Fruit fly (Drosophila melanogaster): ENCODE results near the gene Cpsf6.

The Cpsf6 gene

DNA sequence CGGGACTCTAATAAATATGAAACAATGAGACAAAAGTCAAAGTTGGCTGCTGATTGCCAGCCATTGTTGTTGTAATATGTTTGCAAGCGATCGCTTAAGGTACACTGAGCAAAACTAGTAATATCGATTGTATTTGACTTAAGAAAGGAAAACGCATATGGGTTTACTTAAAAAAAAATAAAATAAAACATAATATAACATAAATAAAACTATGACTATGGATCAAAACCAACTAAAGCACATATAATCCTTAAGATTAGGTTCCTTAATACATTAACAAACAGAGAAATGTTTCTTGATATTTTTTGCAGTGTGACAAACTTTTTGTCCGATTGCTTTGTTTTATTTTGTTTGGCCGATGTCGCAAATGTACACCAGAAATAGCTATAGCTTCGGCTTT is 18.3 kb upstream of the Cpsf6 start:
- TF ChIP-seq CG9705 (GFP tag; optimal IDR thresholded peaks at IDR 0.05) = no peak
- TF ChIP-seq rgr (GFP tag; optimal IDR thresholded peaks at IDR 0.05) = no peak
- no peak for TF ChIP-seq psq (GFP tag; optimal IDR thresholded peaks at IDR 0.05)
- TF ChIP-seq Dfd (GFP tag; optimal IDR thresholded peaks at IDR 0.05) = no peak

DNA sequence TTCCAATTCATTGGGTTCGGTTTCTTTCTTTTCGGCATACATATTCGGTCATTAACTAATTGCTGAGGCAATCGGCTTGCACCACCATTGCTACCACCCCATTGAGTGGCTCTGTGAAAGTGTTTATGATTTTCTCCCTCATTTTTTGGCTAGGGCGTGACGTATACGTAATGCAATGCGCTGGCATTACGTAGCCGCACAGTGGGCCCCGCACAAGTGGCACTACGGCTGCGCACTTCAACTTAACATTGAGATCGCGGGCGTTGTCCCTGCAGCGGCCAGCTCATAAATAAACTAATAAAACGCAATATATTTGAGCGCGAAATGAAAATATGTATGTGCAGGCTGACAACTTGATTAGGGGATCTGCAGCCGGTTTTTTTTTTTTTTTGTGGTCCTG is 16.1 kb upstream of the Cpsf6 start:
- TF ChIP-seq Vsx2 (GFP tag; optimal IDR thresholded peaks at IDR 0.05; ENCODE audit: partially characterized antibody) = no peak
- TF ChIP-seq N (GFP tag; optimal IDR thresholded peaks at IDR 0.05) = no peak
- TF ChIP-seq Rel (GFP tag; optimal IDR thresholded peaks at IDR 0.05) = no peak
- TF ChIP-seq Rel (tag; optimal IDR thresholded peaks at IDR 0.05) = no peak
- TF ChIP-seq dmrt93B (GFP tag; optimal IDR thresholded peaks at IDR 0.05) = no peak
- no peak for TF ChIP-seq Myc (optimal IDR thresholded peaks at IDR 0.05)
- TF ChIP-seq lola (GFP tag; optimal IDR thresholded peaks at IDR 0.05) = no peak
- TF ChIP-seq jim (GFP tag; optimal IDR thresholded peaks at IDR 0.05) = no peak
- TF ChIP-seq tai (GFP tag; optimal IDR thresholded peaks at IDR 0.05) = no peak
- TF ChIP-seq Mio (GFP tag; optimal IDR thresholded peaks at IDR 0.05) = no peak
- TF ChIP-seq Jra (GFP tag; optimal IDR thresholded peaks at IDR 0.05) = no peak
- TF ChIP-seq Abd-B (GFP tag; optimal IDR thresholded peaks at IDR 0.05) = no peak

DNA sequence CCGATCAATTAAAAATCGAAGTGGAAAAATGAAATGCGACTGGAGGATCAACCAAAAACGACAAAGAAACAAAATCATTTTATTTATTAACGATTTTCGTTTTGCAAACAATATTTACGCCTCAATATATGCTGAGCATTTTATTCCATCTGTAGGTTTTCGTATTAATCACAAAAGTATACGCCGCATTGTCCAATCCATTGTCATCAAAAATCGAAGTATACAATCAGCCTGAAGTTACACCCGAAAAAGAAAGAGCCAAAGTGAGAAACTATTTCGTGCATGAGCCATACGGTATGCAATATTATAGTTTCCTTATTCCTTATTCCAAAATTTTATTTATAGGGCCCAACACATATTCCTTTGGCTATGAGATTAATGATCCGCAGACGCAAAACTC is 13.7 kb upstream of the Cpsf6 start:
- TF ChIP-seq Hnf4 (GFP tag; optimal IDR thresholded peaks at IDR 0.05) (no peak), Myc (optimal IDR thresholded peaks at IDR 0.05) (peak; percentile 96), Dif (GFP tag; optimal IDR thresholded peaks at IDR 0.05; ENCODE audit: partially characterized antibody) (peak; percentile 54), pan (optimal IDR thresholded peaks at IDR 0.05) (no peak), Vsx2 (GFP tag; optimal IDR thresholded peaks at IDR 0.05; ENCODE audit: partially characterized antibody) (peak; percentile 79), N (GFP tag; optimal IDR thresholded peaks at IDR 0.05) (peak; percentile 89)

DNA sequence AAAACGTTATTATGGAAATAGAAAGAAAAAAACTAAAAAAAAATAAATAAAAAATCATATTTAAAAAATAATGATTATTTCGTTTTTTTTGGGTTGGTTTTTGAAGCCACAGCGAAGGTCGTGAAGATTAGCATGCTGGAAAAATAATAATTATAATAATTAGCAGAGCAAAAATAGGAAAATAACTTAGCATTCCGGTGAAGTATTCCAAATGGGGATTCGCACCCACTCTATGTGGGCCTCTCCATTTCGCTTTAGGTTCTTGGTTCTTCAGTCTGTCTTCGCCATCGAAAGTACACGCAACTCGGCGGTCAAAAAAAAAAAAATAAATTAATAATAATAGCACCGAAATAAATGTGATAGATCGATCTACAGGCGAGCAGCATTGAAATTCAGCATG is 13.0 kb upstream of the Cpsf6 start, which contains the start of gene CG34462:
CG34462 (plus strand) TSS at position 301 of the 400 bp plus-strand sequence.
- TF ChIP-seq lola (GFP tag; optimal IDR thresholded peaks at IDR 0.05) (no peak), jim (GFP tag; optimal IDR thresholded peaks at IDR 0.05) (no peak), Hr78 (GFP tag; optimal IDR thresholded peaks at IDR 0.05) (no peak), dl (GFP tag; optimal IDR thresholded peaks at IDR 0.05; ENCODE audit: insufficient read depth in 1 of 2, partially characterized antibody in 2 of 2) (no peak), pan (optimal IDR thresholded peaks at IDR 0.05) (no peak), CrebA (GFP tag; optimal IDR thresholded peaks at IDR 0.05; ENCODE audit: borderline replicate concordance) (no peak), Mio (GFP tag; optimal IDR thresholded peaks at IDR 0.05) (no peak), fru (GFP tag; optimal IDR thresholded peaks at IDR 0.05) (no peak), tai (GFP tag; optimal IDR thresholded peaks at IDR 0.05) (no peak), OdsH (GFP tag; optimal IDR thresholded peaks at IDR 0.05) (no peak), Abd-B (GFP tag; optimal IDR thresholded peaks at IDR 0.05) (no peak), br (GFP tag; optimal IDR thresholded peaks at IDR 0.05) (no peak), sv (GFP tag; optimal IDR thresholded peaks at IDR 0.05) (no peak)

DNA sequence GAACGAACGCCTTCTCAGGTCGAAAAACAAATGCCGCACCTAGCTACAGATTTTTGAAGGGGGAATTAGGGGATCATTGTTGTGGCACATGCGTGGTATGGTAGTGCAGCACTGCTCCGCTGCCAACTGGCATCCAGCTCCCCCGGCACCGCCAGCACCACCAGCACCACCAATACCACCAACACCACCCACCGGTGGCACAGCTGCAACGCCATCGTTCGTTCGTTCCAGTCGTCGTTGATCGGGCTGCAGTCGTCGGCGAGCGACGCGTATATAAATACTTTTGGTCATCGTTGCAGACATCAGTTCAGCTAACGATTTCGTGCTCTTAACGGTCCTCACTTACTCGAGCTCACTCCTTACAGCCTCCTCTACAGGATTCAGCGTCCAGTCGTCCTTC is 10.3 kb upstream of the Cpsf6 start, which contains the start of gene CG34461:
CG34461 (plus strand) TSS at position 301 of the 400 bp plus-strand sequence.
- TF ChIP-seq h (GFP tag; optimal IDR thresholded peaks at IDR 0.05) (no peak), Hnf4 (GFP tag; optimal IDR thresholded peaks at IDR 0.05) (no peak), br (GFP tag; optimal IDR thresholded peaks at IDR 0.05) (no peak), Dif (GFP tag; optimal IDR thresholded peaks at IDR 0.05; ENCODE audit: partially characterized antibody) (no peak), Myc (optimal IDR thresholded peaks at IDR 0.05) (no peak), lola (GFP tag; optimal IDR thresholded peaks at IDR 0.05) (no peak), sv (GFP tag; optimal IDR thresholded peaks at IDR 0.05) (no peak)

DNA sequence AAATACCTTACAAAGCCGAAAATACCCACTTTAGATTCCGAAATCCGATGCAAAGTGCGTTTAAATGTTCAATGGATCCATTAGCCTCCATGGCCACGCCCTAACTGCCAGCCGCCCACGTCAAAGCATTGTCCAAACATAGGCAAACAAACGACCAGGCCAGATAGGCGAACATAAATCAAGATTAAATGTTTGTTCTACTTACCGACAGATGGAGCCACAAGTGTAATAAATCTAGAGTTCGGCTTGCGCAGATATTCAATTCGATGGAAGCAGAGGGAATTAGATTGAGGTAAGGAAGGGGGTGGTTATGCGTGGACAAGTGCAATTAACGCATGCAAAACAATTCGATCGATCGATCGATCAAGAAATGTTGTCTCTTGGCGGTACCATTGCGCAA is 8.5 kb upstream of the Cpsf6 start:
- TF ChIP-seq sage (GFP tag; optimal IDR thresholded peaks at IDR 0.05) (no peak), Vsx2 (GFP tag; optimal IDR thresholded peaks at IDR 0.05; ENCODE audit: partially characterized antibody) (no peak), Rel (GFP tag; optimal IDR thresholded peaks at IDR 0.05) (no peak), Rel (tag; optimal IDR thresholded peaks at IDR 0.05) (no peak), Hnf4 (GFP tag; optimal IDR thresholded peaks at IDR 0.05) (no peak), ey (GFP tag; optimal IDR thresholded peaks at IDR 0.05) (no peak), Hr78 (GFP tag; optimal IDR thresholded peaks at IDR 0.05) (no peak), usp (GFP tag; optimal IDR thresholded peaks at IDR 0.05) (no peak), pan (optimal IDR thresholded peaks at IDR 0.05) (no peak), fru (GFP tag; optimal IDR thresholded peaks at IDR 0.05) (no peak), tai (GFP tag; optimal IDR thresholded peaks at IDR 0.05) (no peak)
